2 worm cellular contexts compared by ENCODE assay signal in the genomic region with DNA sequence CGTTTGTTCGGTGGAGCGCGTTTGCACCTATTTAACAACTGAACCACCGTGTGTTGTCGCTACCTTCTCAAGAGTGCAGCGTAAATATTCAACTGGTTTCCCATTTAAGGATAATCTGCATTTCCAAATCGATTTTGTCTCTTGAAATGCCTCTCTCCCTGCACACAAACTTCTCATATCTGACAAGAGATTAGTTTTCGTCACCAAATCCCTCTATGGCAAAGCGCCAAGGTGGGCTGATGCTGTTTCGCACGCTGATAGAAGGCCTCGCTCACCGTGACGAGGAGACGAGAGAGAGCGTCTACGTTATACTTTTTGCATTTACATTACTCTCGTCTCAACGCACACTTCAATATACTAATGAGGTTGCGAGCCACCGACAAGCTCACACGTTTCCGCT.
TF ChIP-seq lines count a peak whose summit lies in the region.

No protein-coding gene starts in this region.

TF ChIP-seq in whole organism, L1 larva, 84 proteins besides CTCF, POLR2A, EP300 and RAD21:
- no peak for TF ChIP-seq nhr-20 (tag; optimal IDR thresholded peaks at IDR 0.05; lab: Kevin White, UChicago)
- TF ChIP-seq fkh-8 (tag; optimal IDR thresholded peaks at IDR 0.05; lab: Kevin White, UChicago): peak; percentile 51
- no peak for TF ChIP-seq nhr-85 (tag; lab: Kevin White, UChicago)
- TF ChIP-seq fkh-10 (GFP tag; optimal IDR thresholded peaks at IDR 0.05; lab: Kevin White, UChicago): no peak
- no peak for TF ChIP-seq lin-15B (tag; optimal IDR thresholded peaks at IDR 0.05; lab: Kevin White, UChicago)
- TF ChIP-seq pax-3 (tag; optimal IDR thresholded peaks at IDR 0.05; lab: Kevin White, UChicago): peak; percentile 8
- no peak for TF ChIP-seq nhr-71 (tag; optimal IDR thresholded peaks at IDR 0.05; lab: Kevin White, UChicago)
- no peak for TF ChIP-seq pag-3 (tag; optimal IDR thresholded peaks at IDR 0.05; lab: Kevin White, UChicago; ENCODE audit: borderline replicate concordance, insufficient read depth)
- TF ChIP-seq efl-3 (GFP tag; optimal IDR thresholded peaks at IDR 0.05; lab: Kevin White, UChicago): no peak
- TF ChIP-seq sox-4 (tag; optimal IDR thresholded peaks at IDR 0.05; lab: Kevin White, UChicago): peak; percentile 17
- TF ChIP-seq hlh-4 (tag; optimal IDR thresholded peaks at IDR 0.05; lab: Kevin White, UChicago): no peak
- TF ChIP-seq nhr-28 (tag; optimal IDR thresholded peaks at IDR 0.05; lab: Kevin White, UChicago): no peak
- TF ChIP-seq jun-1 (tag; optimal IDR thresholded peaks at IDR 0.05; lab: Kevin White, UChicago): no peak
- peak; percentile 74 for TF ChIP-seq dsc-1 (tag; optimal IDR thresholded peaks at IDR 0.05; lab: Kevin White, UChicago)
- no peak for TF ChIP-seq ceh-8 (GFP tag; optimal IDR thresholded peaks at IDR 0.05; lab: Kevin White, UChicago)
- TF ChIP-seq nhr-19 (GFP tag; conservative IDR thresholded peaks at IDR 0.05; lab: Robert Waterston, UW): no peak
- no peak for TF ChIP-seq ztf-4 (tag; optimal IDR thresholded peaks at IDR 0.05; lab: Kevin White, UChicago)
- no peak for TF ChIP-seq blmp-1 (tag; optimal IDR thresholded peaks at IDR 0.05; lab: Kevin White, UChicago)
- no peak for TF ChIP-seq pqm-1 (tag; optimal IDR thresholded peaks at IDR 0.05; lab: Kevin White, UChicago)
- no peak for TF ChIP-seq irx-1 (tag; optimal IDR thresholded peaks at IDR 0.05; lab: Kevin White, UChicago)
- peak; percentile 11 for TF ChIP-seq lin-14 (GFP tag; optimal IDR thresholded peaks at IDR 0.05; lab: Kevin White, UChicago)

TF ChIP-seq in whole organism, mixed stage, embryonic, 35 proteins besides CTCF, POLR2A, EP300 and RAD21:
- TF ChIP-seq cnd-1 (tag; optimal IDR thresholded peaks at IDR 0.05; lab: Kevin White, UChicago) (no peak), sptf-1 (tag; optimal IDR thresholded peaks at IDR 0.05; lab: Kevin White, UChicago) (no peak), lin-32 (GFP tag; optimal IDR thresholded peaks at IDR 0.05; lab: Kevin White, UChicago) (no peak), nhr-28 (tag; optimal IDR thresholded peaks at IDR 0.05; lab: Kevin White, UChicago) (no peak), ces-1 (GFP tag; optimal IDR thresholded peaks at IDR 0.05; lab: Kevin White, UChicago) (peak; percentile 12), tbx-8 (GFP tag; optimal IDR thresholded peaks at IDR 0.05; lab: Kevin White, UChicago) (no peak), mls-2 (tag; optimal IDR thresholded peaks at IDR 0.05; lab: Kevin White, UChicago) (peak; percentile 30), ceh-43 (GFP tag; optimal IDR thresholded peaks at IDR 0.05; lab: Kevin White, UChicago) (no peak), flh-1 (GFP tag; optimal IDR thresholded peaks at IDR 0.05; lab: Kevin White, UChicago) (no peak), lsy-2 (tag; optimal IDR thresholded peaks at IDR 0.05; lab: Kevin White, UChicago) (no peak), sem-2 (GFP tag; optimal IDR thresholded peaks at IDR 0.05; lab: Kevin White, UChicago) (no peak)

Comparison
In these comparisons a context has a peak if more than half of its experiments do, and no peak if none do; other contexts are left out.
1. Of the 14 proteins assayed by ChIP-seq in both whole organism, L1 larva and whole organism, mixed stage, embryonic: peak only in whole organism, L1 larva: none; only in whole organism, mixed stage, embryonic: ces-1; in both: none; in neither: 13.